Fruit fly (Drosophila melanogaster): ENCODE measurements around the gene CG1677.

CG1677 gene

dm6 chrX:7285995-7286985 is 119.3 kb downstream of the CG1677 start, which contains the start of gene CG2059:
Gene CG2059, plus strand, starts transcription at chrX:7286358.
- TF ChIP-seq CTCF (optimal IDR thresholded peaks at IDR 0.05) (peak; percentile 68 to 71), CG8478 (optimal IDR thresholded peaks at IDR 0.05) (no peak)

dm6 chrX:7285410-7285809 is 120.2 kb downstream of the CG1677 start:
- TF ChIP-seq CG8478 (optimal IDR thresholded peaks at IDR 0.05) (no peak), CTCF (optimal IDR thresholded peaks at IDR 0.05) (no peak)

- no peak for TF ChIP-seq CTCF (optimal IDR thresholded peaks at IDR 0.05)
- TF ChIP-seq CG8478 (optimal IDR thresholded peaks at IDR 0.05), result no peak
Observed at dm6 chrX:7284964-7285363, 120.6 kb downstream of the CG1677 start.

dm6 chrX:7277038-7277437 is 128.6 kb downstream of the CG1677 start:
- TF ChIP-seq CG8478 (optimal IDR thresholded peaks at IDR 0.05) (no peak), CTCF (optimal IDR thresholded peaks at IDR 0.05) (no peak)

- TF ChIP-seq CTCF (optimal IDR thresholded peaks at IDR 0.05), result no peak
- no peak for TF ChIP-seq CG8478 (optimal IDR thresholded peaks at IDR 0.05)
Observed at dm6 chrX:7271376-7272015, 134.1 kb downstream of the CG1677 start.

dm6 chrX:7266604-7267003 is 139.0 kb downstream of the CG1677 start, which contains the start of gene CG1958:
Gene CG1958, plus strand, starts transcription at chrX:7266904.
- TF ChIP-seq CTCF (optimal IDR thresholded peaks at IDR 0.05), result no peak
- no peak for TF ChIP-seq CG8478 (optimal IDR thresholded peaks at IDR 0.05)

- TF ChIP-seq CG8478 (optimal IDR thresholded peaks at IDR 0.05) (no peak), CTCF (optimal IDR thresholded peaks at IDR 0.05) (no peak)
Observed at dm6 chrX:7255153-7255552, 150.4 kb downstream of the CG1677 start.

dm6 chrX:7252468-7252867 is 153.1 kb downstream of the CG1677 start:
- no peak for TF ChIP-seq CTCF (optimal IDR thresholded peaks at IDR 0.05)

- TF ChIP-seq CG8478 (optimal IDR thresholded peaks at IDR 0.05) (no peak), CTCF (optimal IDR thresholded peaks at IDR 0.05) (no peak)
Observed at dm6 chrX:7246070-7246469, 159.5 kb downstream of the CG1677 start.

dm6 chrX:7241985-7242627 is 163.5 kb downstream of the CG1677 start:
- peak; percentile 97 to 99 for TF ChIP-seq CTCF (optimal IDR thresholded peaks at IDR 0.05)
- TF ChIP-seq CG8478 (optimal IDR thresholded peaks at IDR 0.05), result no peak
